Fruit fly (Drosophila melanogaster) whole organism, embryonic: ENCODE data around the gene CG18749.

Source experiments
- Adf1 ChIP-seq: fragments of 200-800 bp; sonication (Bioruptor generic); IDR thresholded peaks from 2 replicates; pipeline ENCODE4 v1.3.6; 2022; ENCODE audit warnings: missing biosample characterization, missing genetic modification characterization
- CG10366 ChIP-seq: fragments of 200-800 bp; sonication (Bioruptor generic); IDR thresholded peaks from 2 replicates; pipeline ENCODE4 v1.3.6; 2022; ENCODE audit warnings: missing biosample characterization, missing genetic modification characterization
- CG12942 ChIP-seq: fragments of 200-800 bp; sonication (Bioruptor generic); optimal IDR thresholded peaks from 3 replicates; lab custom pipeline; 2016; ENCODE audit warnings: missing biosample characterization, missing genetic modification characterization
- CG13775 ChIP-seq: fragments of 200-800 bp; sonication (Bioruptor generic); optimal IDR thresholded peaks from 3 replicates; lab custom pipeline; 2017; ENCODE audit warnings: missing biosample characterization, mild to moderate bottlenecking, missing genetic modification characterization
- CG14014 ChIP-seq: fragments of 200-800 bp; sonication (Bioruptor generic); IDR thresholded peaks from 2 replicates; pipeline ENCODE4 v1.3.6; 2022; ENCODE audit warnings: missing biosample characterization, missing genetic modification characterization
- CG15696 ChIP-seq: fragments of 200-800 bp; sonication (Bioruptor generic); optimal IDR thresholded peaks from 2 replicates; lab custom pipeline; 2019; ENCODE audit warnings: missing biosample characterization, mild to moderate bottlenecking, missing genetic modification characterization, moderate library complexity
- CG1602 ChIP-seq: fragments of 200-800 bp; sonication (Bioruptor generic); optimal IDR thresholded peaks from 3 replicates; lab custom pipeline; 2016; ENCODE audit warnings: missing biosample characterization, missing genetic modification characterization
- CG16813 ChIP-seq: fragments of 200-800 bp; sonication (Bioruptor generic); IDR thresholded peaks from 3 replicates; pipeline ENCODE4 v1.3.6; 2022; ENCODE audit warnings: missing biosample characterization, missing genetic modification characterization; ENCODE audit not compliant: partially characterized antibody
- CG17359 ChIP-seq: fragments of 200-800 bp; sonication (Bioruptor generic); optimal IDR thresholded peaks from 3 replicates; lab custom pipeline; 2018; ENCODE audit warnings: missing biosample characterization, mild to moderate bottlenecking, missing genetic modification characterization, moderate library complexity
- CG2875 ChIP-seq: fragments of 200-800 bp; sonication (Bioruptor generic); optimal IDR thresholded peaks from 2 replicates; lab custom pipeline; 2017; ENCODE audit warnings: missing biosample characterization, mild to moderate bottlenecking, missing genetic modification characterization, missing genetic modification reagents
- CG2889 ChIP-seq: fragments of 200-800 bp; sonication (Bioruptor generic); IDR thresholded peaks from 3 replicates; pipeline ENCODE4 v1.3.6; 2022; ENCODE audit warnings: missing biosample characterization, missing genetic modification characterization
- CG34422 ChIP-seq: fragments of 200-800 bp; sonication (Bioruptor generic); IDR thresholded peaks from 3 replicates; pipeline ENCODE4 v1.3.6; 2022; ENCODE audit warnings: missing biosample characterization, missing genetic modification characterization
- CG43689 ChIP-seq: fragments of 200-800 bp; sonication (Bioruptor generic); IDR thresholded peaks from 2 replicates; pipeline ENCODE4 v1.3.6; 2022; ENCODE audit warnings: missing biosample characterization, missing genetic modification characterization
- CG6175 ChIP-seq: fragments of 200-800 bp; sonication (Bioruptor generic); IDR thresholded peaks from 3 replicates; pipeline ENCODE4 v1.3.6; 2022; ENCODE audit warnings: missing biosample characterization, missing genetic modification characterization
- CG6272 ChIP-seq: fragments of 200-800 bp; sonication (Bioruptor generic); IDR thresholded peaks from 2 replicates; pipeline ENCODE4 v1.3.6; 2022; ENCODE audit warnings: missing biosample characterization, missing genetic modification characterization
- CG8290 ChIP-seq, 3 experiments: fragments of 200-800 bp; sonication (Bioruptor generic); optimal IDR thresholded peaks; 2 replicates each; lab custom pipeline; 2016 to 2019; ENCODE audit warnings: missing biosample characterization in 3 of 3, missing genetic modification characterization in 3 of 3, mild to moderate bottlenecking in 2 of 3, moderate library complexity in 1 of 3
- CG8924 ChIP-seq: fragments of 200-800 bp; optimal IDR thresholded peaks from 3 replicates; lab custom pipeline; 2019; ENCODE audit warnings: missing biosample characterization, mild to moderate bottlenecking, missing genetic modification characterization, moderate library complexity
- CkIIα-i1 ChIP-seq: fragments of 200-800 bp; sonication (Bioruptor generic); IDR thresholded peaks from 2 replicates; pipeline ENCODE4 v1.3.6; 2022; ENCODE audit warnings: missing biosample characterization, missing genetic modification characterization
- Dip3 ChIP-seq: fragments of 200-800 bp; sonication (Bioruptor generic); optimal IDR thresholded peaks from 3 replicates; lab custom pipeline; 2016; ENCODE audit warnings: missing biosample characterization, missing genetic modification characterization
- Med ChIP-seq: fragments of 200-800 bp; sonication (Bioruptor generic); peaks from one replicate; lab custom pipeline; 2016; ENCODE audit warnings: missing biosample characterization, missing genetic modification characterization, mild to moderate bottlenecking, inconsistent platforms, moderate library complexity
- Nf-YB ChIP-seq: fragments of 200-800 bp; sonication (Bioruptor generic); optimal IDR thresholded peaks from 3 replicates; lab custom pipeline; 2019; ENCODE audit warnings: missing biosample characterization, mild to moderate bottlenecking, missing genetic modification characterization, moderate library complexity
- Nf-YC ChIP-seq: fragments of 200-800 bp; optimal IDR thresholded peaks from 3 replicates; lab custom pipeline; 2019; ENCODE audit warnings: missing biosample characterization, mild to moderate bottlenecking, missing genetic modification characterization, moderate library complexity
- NfI ChIP-seq: fragments of 200-800 bp; sonication (Bioruptor generic); optimal IDR thresholded peaks from 3 replicates; lab custom pipeline; 2018; ENCODE audit warnings: missing biosample characterization, mild to moderate bottlenecking, missing genetic modification characterization, moderate library complexity
- Ptx1 ChIP-seq: fragments of 200-800 bp; sonication (Bioruptor generic); IDR thresholded peaks from 2 replicates; pipeline ENCODE4 v1.3.6; 2022; ENCODE audit warnings: missing biosample characterization, missing genetic modification characterization
- Rfx ChIP-seq: fragments of 200-800 bp; sonication (Bioruptor generic); IDR thresholded peaks from 2 replicates; pipeline ENCODE4 v1.3.6; 2022; ENCODE audit warnings: missing biosample characterization, missing genetic modification characterization
- Six4 ChIP-seq: fragments of 200-800 bp; sonication (Bioruptor generic); optimal IDR thresholded peaks from 2 replicates; lab custom pipeline; 2016; ENCODE audit warnings: missing biosample characterization, missing genetic modification characterization
- Sox100B ChIP-seq: fragments of 200-800 bp; sonication (Bioruptor generic); optimal IDR thresholded peaks from 3 replicates; lab custom pipeline; 2018; ENCODE audit warnings: missing biosample characterization, mild to moderate bottlenecking, missing genetic modification characterization
- Vsx1 ChIP-seq: fragments of 200-800 bp; sonication (Bioruptor generic); optimal IDR thresholded peaks from 2 replicates; lab custom pipeline; 2017; ENCODE audit warnings: missing biosample characterization, mild to moderate bottlenecking, missing genetic modification characterization, missing genetic modification reagents
- Xbp1 ChIP-seq: fragments of 200-800 bp; sonication (Bioruptor generic); optimal IDR thresholded peaks from 3 replicates; lab custom pipeline; 2016; ENCODE audit warnings: missing biosample characterization, mild to moderate bottlenecking, missing genetic modification characterization
- aop ChIP-seq: fragments of 200-800 bp; sonication (Bioruptor generic); IDR thresholded peaks from 2 replicates; pipeline ENCODE4 v1.3.6; 2022; ENCODE audit warnings: missing biosample characterization, missing genetic modification characterization
- ap ChIP-seq: fragments of 200-800 bp; sonication (Bioruptor generic); IDR thresholded peaks from 2 replicates; pipeline ENCODE4 v1.3.6; 2022; ENCODE audit warnings: missing biosample characterization, missing genetic modification characterization
- az2 ChIP-seq: fragments of 200-800 bp; sonication (Bioruptor generic); optimal IDR thresholded peaks from 3 replicates; lab custom pipeline; 2016; ENCODE audit warnings: missing biosample characterization, missing genetic modification characterization
- ci ChIP-seq: fragments of 200-800 bp; sonication (Bioruptor generic); IDR thresholded peaks from 3 replicates; pipeline ENCODE4 v1.3.6; 2022; ENCODE audit warnings: missing biosample characterization, missing genetic modification characterization
- crc ChIP-seq: fragments of 200-800 bp; sonication (Bioruptor generic); optimal IDR thresholded peaks from 2 replicates; lab custom pipeline; 2016; ENCODE audit warnings: missing biosample characterization, missing genetic modification characterization
- da ChIP-seq: fragments of 200-800 bp; sonication (Bioruptor generic); optimal IDR thresholded peaks from 2 replicates; lab custom pipeline; 2016; ENCODE audit warnings: missing biosample characterization, missing genetic modification characterization
- dimm ChIP-seq: fragments of 200-800 bp; sonication (Bioruptor generic); IDR thresholded peaks from 2 replicates; pipeline ENCODE4 v1.3.6; 2022; ENCODE audit warnings: missing biosample characterization, missing genetic modification characterization
- dm ChIP-seq: fragments of 200-800 bp; sonication (Bioruptor generic); optimal IDR thresholded peaks from 3 replicates; lab custom pipeline; 2016; ENCODE audit warnings: missing biosample characterization, missing genetic modification characterization
- dmrt99B ChIP-seq: fragments of 200-800 bp; sonication (Bioruptor generic); optimal IDR thresholded peaks from 2 replicates; lab custom pipeline; 2018; ENCODE audit warnings: missing biosample characterization, mild to moderate bottlenecking, missing genetic modification characterization, moderate library complexity
- fd3F ChIP-seq: fragments of 200-800 bp; sonication (Bioruptor generic); optimal IDR thresholded peaks from 2 replicates; lab custom pipeline; 2018; ENCODE audit warnings: missing biosample characterization, mild to moderate bottlenecking, missing genetic modification characterization, moderate library complexity
- fd64A ChIP-seq: fragments of 200-800 bp; sonication (Bioruptor generic); optimal IDR thresholded peaks from 3 replicates; lab custom pipeline; 2018; ENCODE audit warnings: missing biosample characterization, mild to moderate bottlenecking, missing genetic modification characterization
- fu2 ChIP-seq: fragments of 200-800 bp; sonication (Bioruptor generic); optimal IDR thresholded peaks from 2 replicates; lab custom pipeline; 2016; ENCODE audit warnings: missing biosample characterization, missing genetic modification characterization
- her ChIP-seq: fragments of 200-800 bp; sonication (Bioruptor generic); optimal IDR thresholded peaks from 2 replicates; lab custom pipeline; 2016; ENCODE audit warnings: missing biosample characterization, missing genetic modification characterization
- maf-S ChIP-seq: fragments of 200-800 bp; sonication (Bioruptor generic); optimal IDR thresholded peaks from 2 replicates; lab custom pipeline; 2016; ENCODE audit warnings: missing biosample characterization, missing genetic modification characterization
- odd ChIP-seq: fragments of 200-800 bp; sonication (Bioruptor generic); optimal IDR thresholded peaks from 2 replicates; lab custom pipeline; 2017; ENCODE audit warnings: missing biosample characterization, mild to moderate bottlenecking, missing genetic modification characterization
- otp ChIP-seq: fragments of 200-800 bp; sonication (Bioruptor generic); IDR thresholded peaks from 3 replicates; pipeline ENCODE4, ENCODE4 v1.3.6; 2022; ENCODE audit warnings: missing biosample characterization, missing genetic modification characterization
- pan ChIP-seq, 4 experiments: fragments of >200 bp in 3 of 4; fragments of 200-800 bp in 1 of 4; sonication (Bioruptor generic) in 1 of 4; optimal IDR thresholded peaks in 3 of 4; IDR thresholded peaks in 1 of 4; 2 replicates each; pipeline versions ENCODE4 v1.3.6 to Lab custom; 2017 to 2022; ENCODE audit warnings: missing biosample characterization in 2 of 4, missing genetic modification characterization in 2 of 4, mixed read lengths in 1 of 4
- phol ChIP-seq: fragments of 200-800 bp; sonication (Bioruptor generic); optimal IDR thresholded peaks from 3 replicates; lab custom pipeline; 2018; ENCODE audit warnings: missing biosample characterization, mild to moderate bottlenecking, missing genetic modification characterization, moderate library complexity
- sisA ChIP-seq: fragments of 200-800 bp; sonication (Bioruptor generic); IDR thresholded peaks from 2 replicates; pipeline ENCODE4 v1.3.6; 2022; ENCODE audit warnings: missing biosample characterization, missing genetic modification characterization
- sug ChIP-seq: fragments of 200-800 bp; optimal IDR thresholded peaks from 2 replicates; lab custom pipeline; 2019; ENCODE audit warnings: missing biosample characterization, mild to moderate bottlenecking, missing genetic modification characterization, moderate library complexity
- trh ChIP-seq: fragments of 200-800 bp; sonication (Bioruptor generic); optimal IDR thresholded peaks from 2 replicates; lab custom pipeline; 2016; ENCODE audit warnings: missing biosample characterization, missing genetic modification characterization
- usp ChIP-seq: fragments of >200 bp; optimal IDR thresholded peaks from 2 replicates; lab custom pipeline; 2017; ENCODE audit warnings: missing biosample characterization, missing genetic modification characterization

The CG18749 gene

DNA sequence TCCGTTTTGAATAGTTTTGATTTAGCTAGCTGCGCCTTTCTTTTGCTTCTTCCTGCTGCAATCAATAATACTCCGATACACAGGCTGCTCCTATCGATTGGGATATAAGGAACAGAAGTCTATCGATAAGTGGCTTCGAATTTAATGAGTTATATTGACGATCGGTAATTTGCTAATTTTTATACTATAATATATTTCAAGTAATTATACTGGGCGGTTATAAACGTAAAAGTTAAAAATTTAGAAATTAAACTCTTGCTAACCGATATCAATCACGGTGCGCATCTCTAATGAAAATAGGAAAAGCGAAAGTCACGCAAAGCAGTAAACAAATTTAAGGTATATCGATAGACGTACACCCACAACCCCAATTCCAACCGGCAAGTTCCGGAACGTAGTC lies at the start of gene CG18749, which contains the start of the genes CG9636 and CG33722 (continued):
- TF ChIP-seq Dip3 (GFP tag; lab: Kevin White, UChicago) (peak; percentile 20), CG12942 (GFP tag; lab: Kevin White, UChicago) (peak; percentile 58), CkIIα-i1 (GFP tag; lab: Robert Waterston, UW) (no peak), CG8290 (GFP tag; optimal IDR thresholded peaks at IDR 0.05; lab: Kevin White, UChicago) (peak; percentile 77), CG8290 (tag; optimal IDR thresholded peaks at IDR 0.05; lab: Kevin White, UChicago) (peak in 1 of 2 experiments; percentile 60), maf-S (GFP tag; lab: Kevin White, UChicago) (no peak), otp (0 out of 3 replicates have a peak, but pooled peaks have one; percentile 46), Six4 (GFP tag; lab: Kevin White, UChicago) (peak; percentile 54), CG16813 (GFP tag; lab: Robert Waterston, UW) (peak; percentile 96), Nf-YB (GFP tag; lab: Kevin White, UChicago) (peak; percentile 41), fd3F (GFP tag; lab: Kevin White, UChicago) (peak; percentile 30), sisA (GFP tag; lab: Robert Waterston, UW) (peak; percentile 61), trh (no peak), Adf1 (GFP tag; lab: Robert Waterston, UW) (peak; percentile 30), phol (tag; lab: Kevin White, UChicago) (peak; percentile 73), fu2 (GFP tag; lab: Kevin White, UChicago) (no peak), CG2875 (GFP tag; lab: Kevin White, UChicago) (peak; percentile 1), Sox100B (GFP tag; lab: Kevin White, UChicago) (peak; percentile 70), CG6175 (GFP tag; lab: Robert Waterston, UW) (no peak), CG14014 (peak; percentile 55; the same call in 1 of the 2 replicates), odd (peak; percentile 17), CG10366 (GFP tag; lab: Robert Waterston, UW) (peak; percentile 39; the same call in 1 of the 2 replicates), az2 (GFP tag; lab: Kevin White, UChicago) (peak; percentile 73), her (GFP tag; lab: Kevin White, UChicago) (no peak), CG15696 (peak; percentile 53), aop (no peak), Ptx1 (GFP tag; lab: Robert Waterston, UW) (peak; percentile 70), CG2889 (GFP tag; lab: Robert Waterston, UW) (no peak), CG13775 (GFP tag; lab: Kevin White, UChicago) (peak; percentile 74), dmrt99B (tag; lab: Kevin White, UChicago) (no peak), NfI (GFP tag; lab: Kevin White, UChicago) (peak; percentile 61), da (GFP tag; lab: Kevin White, UChicago) (no peak), fd64A (no peak), CG1602 (GFP tag; lab: Kevin White, UChicago) (peak; percentile 65), ci (GFP tag; lab: Robert Waterston, UW) (peak; percentile 68; the same call in 2 of the 3 replicates), dm (peak; percentile 30), sug (tag; lab: Kevin White, UChicago) (peak; percentile 72), CG34422 (GFP tag; lab: Robert Waterston, UW) (no peak; the same call in 1 of the 3 replicates), ap (no peak), usp (GFP tag; lab: Kevin White, UChicago) (no peak), CG17359 (tag; lab: Kevin White, UChicago) (peak; percentile 69), Vsx1 (GFP tag; lab: Kevin White, UChicago) (peak; percentile 7), Nf-YC (tag; lab: Kevin White, UChicago) (peak; percentile 74), CG8924 (tag; lab: Kevin White, UChicago) (peak; percentile 72), dimm (no peak), Rfx (GFP tag; lab: Robert Waterston, UW) (peak; percentile 71), Xbp1 (GFP tag; lab: Kevin White, UChicago) (peak; percentile 78), Med (GFP tag; lab: Kevin White, UChicago) (peak; percentile 84), CG6272 (GFP tag; lab: Robert Waterston, UW) (peak; percentile 66), pan (optimal IDR thresholded peaks at IDR 0.05; lab: Kevin White, UChicago) (no peak), pan (GFP tag; optimal IDR thresholded peaks at IDR 0.05 in 1 of 2, IDR thresholded peaks at IDR 0.05 in 1 of 2) (peak in 1 of 2 experiments; percentile 66), CG43689 (GFP tag; lab: Robert Waterston, UW) (no peak), crc (GFP tag; lab: Kevin White, UChicago) (no peak)
